Fruit fly (Drosophila melanogaster): ENCODE data around the gene HP6.

HP6 gene

DNA sequence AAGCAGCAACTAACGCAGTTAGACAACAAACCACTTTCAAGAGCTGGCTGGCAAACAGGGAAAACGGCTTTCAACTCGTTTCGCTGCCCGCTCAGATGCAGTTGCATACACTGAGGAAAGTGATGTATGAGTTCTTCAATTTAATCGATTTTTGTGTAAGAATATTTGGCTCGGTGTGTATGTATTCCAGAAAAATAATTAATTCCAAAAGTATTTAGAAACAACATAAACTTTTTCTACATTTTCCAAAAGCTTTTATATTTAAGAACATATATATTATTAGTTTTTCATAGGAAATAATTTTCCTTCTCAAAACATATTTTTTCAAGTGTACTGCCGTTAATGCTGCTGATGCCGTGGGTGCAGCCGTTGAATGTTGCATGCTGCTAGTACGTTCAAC is 956 bp upstream of the HP6 start (continued):
- no peak for TF ChIP-seq HmgZ (tag; optimal IDR thresholded peaks at IDR 0.05)
- no peak for TF ChIP-seq CG10462 (GFP tag; optimal IDR thresholded peaks at IDR 0.05)
- TF ChIP-seq CoRest (tag; optimal IDR thresholded peaks at IDR 0.05): peak; percentile 42
- TF ChIP-seq Nf-YB (GFP tag; optimal IDR thresholded peaks at IDR 0.05): no peak
- no peak for TF ChIP-seq Hr3 (GFP tag; optimal IDR thresholded peaks at IDR 0.05)
- peak; percentile 29 for TF ChIP-seq CG17359 (tag; optimal IDR thresholded peaks at IDR 0.05)
- no peak for TF ChIP-seq pzg (GFP tag; optimal IDR thresholded peaks at IDR 0.05)
- no peak for TF ChIP-seq CHES-1-like (GFP tag; optimal IDR thresholded peaks at IDR 0.05)
- TF ChIP-seq CG11695 (GFP tag; IDR thresholded peaks at IDR 0.05): 0 out of 3 replicates have a peak, but pooled peaks have one; percentile 14
- TF ChIP-seq D (optimal IDR thresholded peaks at IDR 0.05): no peak
- TF ChIP-seq D (GFP tag; optimal IDR thresholded peaks at IDR 0.05): peak; percentile 34
- TF ChIP-seq CG7357 (GFP tag; IDR thresholded peaks at IDR 0.05): no peak
- peak; percentile 31 for TF ChIP-seq CG8924 (tag; optimal IDR thresholded peaks at IDR 0.05)
- peak; percentile 29 for TF ChIP-seq CG2202 (tag; optimal IDR thresholded peaks at IDR 0.05)
- TF ChIP-seq Eip74EF (GFP tag; optimal IDR thresholded peaks at IDR 0.05): peak in 1 of 2 experiments; percentile 3
- TF ChIP-seq bab2 (GFP tag; optimal IDR thresholded peaks at IDR 0.05): no peak
- no peak for TF ChIP-seq yki (optimal IDR thresholded peaks at IDR 0.05)
- peak in 1 of 3 experiments; percentile 80 for TF ChIP-seq lola (GFP tag; optimal IDR thresholded peaks at IDR 0.05)
- TF ChIP-seq zf30C (GFP tag; optimal IDR thresholded peaks at IDR 0.05): peak; percentile 41
- no peak for TF ChIP-seq Adf1 (GFP tag; IDR thresholded peaks at IDR 0.05)
- TF ChIP-seq Ravus (GFP tag; IDR thresholded peaks at IDR 0.05): no peak
- TF ChIP-seq gcm (GFP tag; optimal IDR thresholded peaks at IDR 0.05): peak; percentile 13
- no peak for TF ChIP-seq ase (GFP tag; IDR thresholded peaks at IDR 0.05)
- peak; percentile 12 for TF ChIP-seq Xbp1 (GFP tag; optimal IDR thresholded peaks at IDR 0.05)
- no peak for TF ChIP-seq CG11085 (GFP tag; IDR thresholded peaks at IDR 0.05)
- no peak for TF ChIP-seq CG18476 (GFP tag; optimal IDR thresholded peaks at IDR 0.05)
- TF ChIP-seq Ptx1 (GFP tag; IDR thresholded peaks at IDR 0.05): 0 out of 2 replicates have a peak, but pooled peaks have one; percentile 11
- TF ChIP-seq Max (GFP tag; optimal IDR thresholded peaks at IDR 0.05): no peak
- TF ChIP-seq CG6654 (GFP tag; optimal IDR thresholded peaks at IDR 0.05): no peak
- TF ChIP-seq sc (optimal IDR thresholded peaks at IDR 0.05): no peak
- peak; percentile 2 for TF ChIP-seq sc (GFP tag; optimal IDR thresholded peaks at IDR 0.05)
- peak; percentile 30 for TF ChIP-seq CG9727 (GFP tag; optimal IDR thresholded peaks at IDR 0.05)
- TF ChIP-seq Fer1 (GFP tag; optimal IDR thresholded peaks at IDR 0.05): no peak
- TF ChIP-seq ATbp (GFP tag; optimal IDR thresholded peaks at IDR 0.05): peak; percentile 27
- peak; percentile 24 for TF ChIP-seq bcd (GFP tag; optimal IDR thresholded peaks at IDR 0.05)
- no peak for TF ChIP-seq CG8290 (GFP tag; optimal IDR thresholded peaks at IDR 0.05)
- TF ChIP-seq CG8290 (tag; optimal IDR thresholded peaks at IDR 0.05): no peak
- no peak for TF ChIP-seq CrebB (tag; optimal IDR thresholded peaks at IDR 0.05)
- TF ChIP-seq CG3995 (GFP tag; optimal IDR thresholded peaks at IDR 0.05): no peak
- TF ChIP-seq ttk (GFP tag; IDR thresholded peaks at IDR 0.05): 0 out of 2 replicates have a peak, but pooled peaks have one; percentile 17
- TF ChIP-seq CG11504 (tag; optimal IDR thresholded peaks at IDR 0.05): peak; percentile 55
- TF ChIP-seq CG31441 (GFP tag; IDR thresholded peaks at IDR 0.05): peak; percentile 69
- no peak for TF ChIP-seq Dip2 (GFP tag; IDR thresholded peaks at IDR 0.05)
- peak; percentile 57 for TF ChIP-seq CG8388 (GFP tag; optimal IDR thresholded peaks at IDR 0.05)
- no peak for TF ChIP-seq Atf6 (GFP tag; IDR thresholded peaks at IDR 0.05)
- peak; percentile 44 for TF ChIP-seq CG10267 (tag; optimal IDR thresholded peaks at IDR 0.05)
- no peak for TF ChIP-seq NC2β (GFP tag; optimal IDR thresholded peaks at IDR 0.05)
- no peak for TF ChIP-seq pb (GFP tag; optimal IDR thresholded peaks at IDR 0.05)
- no peak for TF ChIP-seq TFAM (GFP tag; optimal IDR thresholded peaks at IDR 0.05)
- TF ChIP-seq CG2129 (GFP tag; IDR thresholded peaks at IDR 0.05; ENCODE audit: partially characterized antibody): no peak
- TF ChIP-seq Deaf1 (tag; optimal IDR thresholded peaks at IDR 0.05): no peak
- no peak for TF ChIP-seq B-H2 (GFP tag; optimal IDR thresholded peaks at IDR 0.05)
